Fruit fly (Drosophila melanogaster): ENCODE data around the gene ogre.

ogre gene

DNA sequence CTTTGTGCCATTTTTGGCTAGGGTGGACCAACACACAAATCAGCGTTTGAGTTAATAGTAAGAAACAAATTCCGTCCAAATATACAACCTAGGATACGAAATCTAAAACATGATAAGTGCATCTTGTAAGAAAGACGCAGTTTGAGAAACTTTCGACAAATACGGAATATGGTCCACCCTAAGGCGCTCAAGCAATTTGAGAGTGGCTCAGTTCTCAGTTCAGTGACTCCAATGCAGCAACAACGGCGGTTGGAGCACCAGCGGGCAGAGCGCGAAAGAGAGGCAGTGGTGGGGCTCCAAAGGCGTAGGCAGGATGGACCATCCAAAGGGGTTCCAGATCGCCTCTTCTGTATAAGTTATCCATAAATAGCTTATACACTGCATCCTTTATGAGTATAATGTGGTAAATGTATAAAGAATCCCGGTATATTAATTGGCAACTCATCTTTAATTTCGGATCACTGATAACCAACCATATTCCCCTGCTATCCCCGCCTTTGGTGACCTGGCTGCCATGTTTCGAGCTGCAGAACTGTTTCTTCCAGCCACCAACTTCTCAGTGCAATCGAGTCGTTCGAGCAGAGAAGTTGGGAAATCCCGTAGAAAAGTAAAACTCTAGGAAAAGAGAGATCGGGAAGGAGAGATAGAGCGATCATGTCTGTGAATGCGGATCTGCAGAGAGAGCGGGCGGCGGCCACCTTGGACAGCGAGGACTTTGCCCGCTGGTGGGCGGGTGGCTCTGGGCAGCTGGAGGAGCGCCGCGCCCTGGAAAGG lies 21.6 kb downstream of the ogre start, which contains the start of gene CG4586 (continued):
- TF ChIP-seq CG10431 (GFP tag; optimal IDR thresholded peaks at IDR 0.05) (peak; percentile 72), Dek (tag; optimal IDR thresholded peaks at IDR 0.05) (peak; percentile 92), CG7786 (GFP tag; optimal IDR thresholded peaks at IDR 0.05) (peak; percentile 95), vvl (GFP tag; IDR thresholded peaks at IDR 0.05) (peak; percentile 98), zfh2 (GFP tag; optimal IDR thresholded peaks at IDR 0.05) (peak; percentile 97), sd (tag; optimal IDR thresholded peaks at IDR 0.05) (peak; percentile 85), CG34422 (GFP tag; IDR thresholded peaks at IDR 0.05) (peak; percentile 95), GATAe (GFP tag; conservative IDR thresholded peaks at IDR 0.05) (peak; percentile 82), CG6654 (GFP tag; optimal IDR thresholded peaks at IDR 0.05) (peak; percentile 84), eyg (GFP tag; optimal IDR thresholded peaks at IDR 0.05) (peak; percentile 95), CG15514 (GFP tag; optimal IDR thresholded peaks at IDR 0.05) (peak; percentile 95), TFAM (GFP tag; optimal IDR thresholded peaks at IDR 0.05) (peak; percentile 76), wdn (GFP tag; IDR thresholded peaks at IDR 0.05) (peak; percentile 93), CG11093 (GFP tag; IDR thresholded peaks at IDR 0.05) (peak; percentile 77), zen (tag; optimal IDR thresholded peaks at IDR 0.05) (peak; percentile 81), CG11085 (GFP tag; IDR thresholded peaks at IDR 0.05) (peak; percentile 53; the same call in 1 of the 2 replicates), Drgx (GFP tag; IDR thresholded peaks at IDR 0.05) (peak; percentile 99), seq (GFP tag; IDR thresholded peaks at IDR 0.05) (peak; percentile 97), NC2α (GFP tag; optimal IDR thresholded peaks at IDR 0.05) (peak; percentile 89), CG12744 (GFP tag; optimal IDR thresholded peaks at IDR 0.05) (peak; percentile 95), nom (GFP tag; optimal IDR thresholded peaks at IDR 0.05) (peak; percentile 99), CG2199 (GFP tag; IDR thresholded peaks at IDR 0.05) (peak; percentile 84; the same call in 2 of the 3 replicates), disco-r (GFP tag; optimal IDR thresholded peaks at IDR 0.05) (peak; percentile 94), Chrac-16 (GFP tag; optimal IDR thresholded peaks at IDR 0.05) (peak; percentile 91), CG18764 (GFP tag; optimal IDR thresholded peaks at IDR 0.05) (peak; percentile 94), ranshi (GFP tag; IDR thresholded peaks at IDR 0.05) (peak; percentile 95), Ravus (GFP tag; IDR thresholded peaks at IDR 0.05) (peak; percentile 76), CG12769 (tag; optimal IDR thresholded peaks at IDR 0.05) (peak; percentile 98), gsb (GFP tag; IDR thresholded peaks at IDR 0.05) (peak; percentile 90), CG13424 (tag; optimal IDR thresholded peaks at IDR 0.05) (peak; percentile 93), corto (GFP tag; optimal IDR thresholded peaks at IDR 0.05) (peak; percentile 96), Hr78 (GFP tag; optimal IDR thresholded peaks at IDR 0.05) (peak in 1 of 2 experiments; percentile 72), Bgb (GFP tag; IDR thresholded peaks at IDR 0.05; ENCODE audit: partially characterized antibody) (no peak), Neu2 (GFP tag; optimal IDR thresholded peaks at IDR 0.05; ENCODE audit: borderline replicate concordance) (peak; percentile 62), tx (GFP tag; optimal IDR thresholded peaks at IDR 0.05) (peak; percentile 90), ac (GFP tag; optimal IDR thresholded peaks at IDR 0.05) (peak; percentile 66), schlank (tag; optimal IDR thresholded peaks at IDR 0.05) (peak; percentile 96), Scr (GFP tag; IDR thresholded peaks at IDR 0.05; ENCODE audit: partially characterized antibody) (no peak), Mrtf (GFP tag; IDR thresholded peaks at IDR 0.05) (peak; percentile 90), CG2120 (GFP tag; optimal IDR thresholded peaks at IDR 0.05) (peak; percentile 97), Deaf1 (tag; optimal IDR thresholded peaks at IDR 0.05) (peak; percentile 79), Doc2 (GFP tag; IDR thresholded peaks at IDR 0.05) (peak; percentile 65; the same call in 1 of the 2 replicates), CG8281 (tag; optimal IDR thresholded peaks at IDR 0.05) (peak; percentile 79), Taf1 (GFP tag; IDR thresholded peaks at IDR 0.05) (peak; percentile 82), bbx (GFP tag; IDR thresholded peaks at IDR 0.05; ENCODE audit: partially characterized antibody) (no peak), Side (GFP tag; optimal IDR thresholded peaks at IDR 0.05) (peak; percentile 97), CG4854 (GFP tag; optimal IDR thresholded peaks at IDR 0.05) (peak; percentile 94), nmo (GFP tag; optimal IDR thresholded peaks at IDR 0.05) (peak; percentile 89), CG13624 (GFP tag; optimal IDR thresholded peaks at IDR 0.05) (peak; percentile 97)

Measured in whole organism, embryonic.